Fruit fly (Drosophila melanogaster) whole organism, wandering third instar larva: ENCODE results near the gene obst-H.

Source experiments
- Abd-B ChIP-seq: fragments of >200 bp; optimal IDR thresholded peaks from 2 replicates; lab custom pipeline; 2017; ENCODE audit warnings: missing biosample characterization, missing genetic modification characterization
- GATAd ChIP-seq: sonication (Bioruptor generic); optimal IDR thresholded peaks from 2 replicates; lab custom pipeline; 2016; ENCODE audit warnings: missing biosample characterization, missing genetic modification characterization
- HLH106 ChIP-seq: fragments of 200-800 bp; optimal IDR thresholded peaks from 3 replicates; lab custom pipeline; 2019; ENCODE audit warnings: missing biosample characterization, mild to moderate bottlenecking, missing genetic modification characterization, moderate library complexity
- br ChIP-seq: fragments of 200-800 bp; sonication (Bioruptor generic); optimal IDR thresholded peaks from 2 replicates; lab custom pipeline; 2016; ENCODE audit warnings: missing biosample characterization, missing genetic modification characterization
- fru ChIP-seq: fragments of 200-800 bp; sonication (Bioruptor generic); optimal IDR thresholded peaks from 3 replicates; lab custom pipeline; 2016; ENCODE audit warnings: missing biosample characterization, mild to moderate bottlenecking, missing genetic modification characterization
- h ChIP-seq: fragments of 200-800 bp; sonication (Bioruptor generic); optimal IDR thresholded peaks from 3 replicates; lab custom pipeline; 2016; ENCODE audit warnings: missing biosample characterization, mild to moderate bottlenecking, missing genetic modification characterization

DNA sequence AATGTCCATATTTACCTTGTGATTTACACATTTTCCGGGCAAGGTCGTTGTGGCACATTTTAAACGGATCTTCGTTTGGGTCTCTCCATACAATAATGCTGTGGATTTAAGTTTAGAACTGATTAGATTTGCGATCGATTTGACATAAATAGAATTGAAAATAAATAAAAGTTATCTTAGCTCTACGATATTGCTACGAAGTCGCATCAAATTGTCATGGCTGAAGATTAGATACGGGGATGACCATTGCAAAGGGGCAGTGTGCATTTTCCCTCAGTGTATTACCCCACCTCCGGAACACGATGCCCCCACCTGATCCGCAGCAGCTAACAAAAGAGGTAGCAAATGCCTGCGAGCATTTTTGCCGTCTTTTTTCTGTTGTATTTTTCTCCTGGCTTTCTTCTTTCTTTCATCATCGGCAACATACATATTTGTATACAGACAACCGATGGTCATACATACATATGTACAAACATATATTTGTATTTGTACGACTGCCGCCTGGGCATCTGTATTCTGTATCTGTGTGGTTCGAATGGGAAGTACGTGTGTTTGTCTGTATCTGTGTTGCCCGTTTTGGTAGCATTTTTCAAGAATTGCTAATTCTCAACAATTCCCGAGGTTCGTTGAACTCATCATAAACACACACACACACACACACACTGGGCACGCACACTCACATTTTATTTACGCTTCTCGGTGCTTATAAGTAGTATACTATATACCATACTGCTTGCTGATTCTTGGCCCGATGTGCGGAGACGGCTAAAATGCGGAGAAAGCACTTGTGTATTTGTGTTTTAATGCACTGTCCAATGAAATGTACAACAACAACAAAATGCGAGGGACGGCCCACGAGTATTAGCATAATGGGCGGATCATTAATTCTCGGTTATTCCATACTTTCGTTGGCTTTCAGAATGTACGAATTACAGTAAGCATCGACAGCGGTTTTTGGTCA lies 15.7 kb upstream of the obst-H start:
- TF ChIP-seq Abd-B (GFP tag; lab: Kevin White, UChicago) (no peak), HLH106 (tag; lab: Kevin White, UChicago) (peak; percentile 35), fru (GFP tag; lab: Kevin White, UChicago) (peak; percentile 37), GATAd (GFP tag; lab: Kevin White, UChicago) (no peak), h (GFP tag; lab: Kevin White, UChicago) (no peak), br (peak; percentile 21)
